Fruit fly (Drosophila melanogaster) whole organism, embryonic: ENCODE results near the gene CG2854.

Source experiments
- Ada2b ChIP-seq: fragments of 200-800 bp; sonication (Bioruptor generic); IDR thresholded peaks from 2 replicates; pipeline ENCODE4 v1.3.6; 2022; ENCODE audit warnings: missing biosample characterization, missing genetic modification characterization
- Adf1 ChIP-seq: fragments of 200-800 bp; sonication (Bioruptor generic); IDR thresholded peaks from 2 replicates; pipeline ENCODE4 v1.3.6; 2022; ENCODE audit warnings: missing biosample characterization, missing genetic modification characterization
- CG10959 ChIP-seq: fragments of 200-800 bp; sonication (Bioruptor generic); IDR thresholded peaks from 2 replicates; pipeline ENCODE4 v1.3.6; 2022; ENCODE audit warnings: missing biosample characterization, missing genetic modification characterization
- CG16813 ChIP-seq: fragments of 200-800 bp; sonication (Bioruptor generic); IDR thresholded peaks from 3 replicates; pipeline ENCODE4 v1.3.6; 2022; ENCODE audit warnings: missing biosample characterization, missing genetic modification characterization; ENCODE audit not compliant: partially characterized antibody
- CG16815 ChIP-seq: fragments of 200-800 bp; sonication (Bioruptor generic); optimal IDR thresholded peaks from 3 replicates; lab custom pipeline; 2017; ENCODE audit warnings: missing biosample characterization, mild to moderate bottlenecking, missing genetic modification characterization
- CG17359 ChIP-seq: fragments of 200-800 bp; sonication (Bioruptor generic); optimal IDR thresholded peaks from 3 replicates; lab custom pipeline; 2018; ENCODE audit warnings: missing biosample characterization, mild to moderate bottlenecking, missing genetic modification characterization, moderate library complexity
- CG30020 ChIP-seq: fragments of 200-800 bp; optimal IDR thresholded peaks from 2 replicates; lab custom pipeline; 2019; ENCODE audit warnings: missing biosample characterization, mild to moderate bottlenecking, missing genetic modification characterization, moderate library complexity
- CG31441 ChIP-seq: fragments of 200-800 bp; sonication (Bioruptor generic); IDR thresholded peaks from 2 replicates; pipeline ENCODE4 v1.3.6; 2022; ENCODE audit warnings: missing biosample characterization, missing genetic modification characterization
- CG3163 ChIP-seq: fragments of 200-800 bp; sonication (Bioruptor generic); optimal IDR thresholded peaks from 3 replicates; lab custom pipeline; 2016; ENCODE audit warnings: missing biosample characterization, missing genetic modification characterization
- CG32532 ChIP-seq: fragments of 200-800 bp; sonication (Bioruptor generic); IDR thresholded peaks from 2 replicates; pipeline ENCODE4 v1.3.6; 2022; ENCODE audit warnings: missing biosample characterization, missing genetic modification characterization
- CG3838 ChIP-seq: fragments of 200-800 bp; sonication (Bioruptor generic); optimal IDR thresholded peaks from 3 replicates; lab custom pipeline; 2016; ENCODE audit warnings: missing biosample characterization, missing genetic modification characterization
- CG43689 ChIP-seq: fragments of 200-800 bp; sonication (Bioruptor generic); IDR thresholded peaks from 2 replicates; pipeline ENCODE4 v1.3.6; 2022; ENCODE audit warnings: missing biosample characterization, missing genetic modification characterization
- CG6272 ChIP-seq: fragments of 200-800 bp; sonication (Bioruptor generic); IDR thresholded peaks from 2 replicates; pipeline ENCODE4 v1.3.6; 2022; ENCODE audit warnings: missing biosample characterization, missing genetic modification characterization
- CG6683 ChIP-seq: fragments of 200-800 bp; sonication (Bioruptor generic); optimal IDR thresholded peaks from 2 replicates; lab custom pipeline; 2017; ENCODE audit warnings: missing biosample characterization, mild to moderate bottlenecking, missing genetic modification characterization, missing genetic modification reagents
- CG7786 ChIP-seq: fragments of 200-800 bp; sonication (Bioruptor generic); optimal IDR thresholded peaks from 2 replicates; lab custom pipeline; 2016; ENCODE audit warnings: missing biosample characterization, missing genetic modification characterization
- CG8388 ChIP-seq: fragments of 200-800 bp; sonication (Bioruptor generic); optimal IDR thresholded peaks from 2 replicates; lab custom pipeline; 2019; ENCODE audit warnings: missing biosample characterization, mild to moderate bottlenecking, missing genetic modification characterization, moderate library complexity
- CG8944 ChIP-seq: fragments of 200-800 bp; sonication (Bioruptor generic); optimal IDR thresholded peaks from 3 replicates; lab custom pipeline; 2016; ENCODE audit warnings: missing biosample characterization, missing genetic modification characterization
- Fer2 ChIP-seq: fragments of 200-800 bp; sonication (Bioruptor generic); optimal IDR thresholded peaks from 2 replicates; lab custom pipeline; 2018; ENCODE audit warnings: missing biosample characterization, mild to moderate bottlenecking, missing genetic modification characterization, moderate library complexity
- Gug ChIP-seq: fragments of 200-800 bp; sonication (Bioruptor generic); IDR thresholded peaks from 4 replicates; pipeline ENCODE4 v1.3.6; 2022; ENCODE audit warnings: missing biosample characterization, missing genetic modification characterization
- Hr51 ChIP-seq, 2 experiments: fragments of 200-800 bp; sonication (Bioruptor generic); optimal IDR thresholded peaks; 2 replicates in 1 of 2; 3 replicates in 1 of 2; lab custom pipeline; 2016 to 2018; ENCODE audit warnings: missing biosample characterization in 2 of 2, missing genetic modification characterization in 2 of 2, mild to moderate bottlenecking in 1 of 2, moderate library complexity in 1 of 2
- Hr78 ChIP-seq, 2 experiments: fragments of 200-800 bp in 1 of 2; fragments of >200 bp in 1 of 2; sonication (Bioruptor generic) in 1 of 2; optimal IDR thresholded peaks; 2 replicates each; lab custom pipeline; 2017 to 2019; ENCODE audit warnings: missing biosample characterization in 2 of 2, missing genetic modification characterization in 2 of 2, mild to moderate bottlenecking in 1 of 2, moderate library complexity in 1 of 2
- Kr ChIP-seq: fragments of 200-800 bp; sonication (Bioruptor generic); optimal IDR thresholded peaks from 2 replicates; lab custom pipeline; 2017; ENCODE audit warnings: missing biosample characterization, mild to moderate bottlenecking, missing genetic modification characterization
- Nf-YC ChIP-seq: fragments of 200-800 bp; optimal IDR thresholded peaks from 3 replicates; lab custom pipeline; 2019; ENCODE audit warnings: missing biosample characterization, mild to moderate bottlenecking, missing genetic modification characterization, moderate library complexity
- Rfx ChIP-seq: fragments of 200-800 bp; sonication (Bioruptor generic); IDR thresholded peaks from 2 replicates; pipeline ENCODE4 v1.3.6; 2022; ENCODE audit warnings: missing biosample characterization, missing genetic modification characterization
- Sry-β ChIP-seq: fragments of 200-800 bp; sonication (Bioruptor generic); optimal IDR thresholded peaks from 2 replicates; lab custom pipeline; 2018; ENCODE audit warnings: missing biosample characterization, mild to moderate bottlenecking, missing genetic modification characterization, moderate library complexity
- Taf1 ChIP-seq: fragments of 200-800 bp; sonication (Bioruptor generic); IDR thresholded peaks from 2 replicates; pipeline ENCODE4 v1.3.6; 2022; ENCODE audit warnings: missing biosample characterization, missing genetic modification characterization
- Trl ChIP-seq, 3 experiments: fragments of >200 bp in 2 of 3; fragments of 200-800 bp in 1 of 3; sonication (Bioruptor generic) in 1 of 3; optimal IDR thresholded peaks; 2 replicates in 1 of 3; 3 replicates in 2 of 3; lab custom pipeline; 2016 to 2017; ENCODE audit warnings: missing biosample characterization in 1 of 3, missing genetic modification characterization in 1 of 3
- abd-A ChIP-seq: fragments of 200-800 bp; sonication (Bioruptor generic); optimal IDR thresholded peaks from 3 replicates; lab custom pipeline; 2019; ENCODE audit warnings: missing biosample characterization, mild to moderate bottlenecking, missing genetic modification characterization, moderate library complexity
- ara ChIP-seq: fragments of 200-800 bp; sonication (Bioruptor generic); IDR thresholded peaks from 2 replicates; pipeline ENCODE4 v1.3.6; 2022; ENCODE audit warnings: missing biosample characterization, missing genetic modification characterization
- bbx ChIP-seq: fragments of 200-800 bp; sonication (Bioruptor generic); IDR thresholded peaks from 2 replicates; pipeline ENCODE4 v1.3.6; 2022; ENCODE audit warnings: missing biosample characterization, missing genetic modification characterization; ENCODE audit not compliant: partially characterized antibody
- bigmax ChIP-seq: fragments of 200-800 bp; sonication (Bioruptor generic); optimal IDR thresholded peaks from 2 replicates; lab custom pipeline; 2018; ENCODE audit warnings: missing biosample characterization, mild to moderate bottlenecking, missing genetic modification characterization
- crc ChIP-seq: fragments of 200-800 bp; sonication (Bioruptor generic); optimal IDR thresholded peaks from 2 replicates; lab custom pipeline; 2016; ENCODE audit warnings: missing biosample characterization, missing genetic modification characterization
- emc ChIP-seq: fragments of 200-800 bp; sonication (Bioruptor generic); optimal IDR thresholded peaks from 2 replicates; lab custom pipeline; 2016; ENCODE audit warnings: missing biosample characterization, missing genetic modification characterization
- exex ChIP-seq: fragments of 200-800 bp; sonication (Bioruptor generic); optimal IDR thresholded peaks from 4 replicates; lab custom pipeline; 2018; ENCODE audit warnings: missing biosample characterization, mild to moderate bottlenecking, missing genetic modification characterization, moderate library complexity
- eyg ChIP-seq: fragments of 200-800 bp; sonication (Bioruptor generic); optimal IDR thresholded peaks from 3 replicates; lab custom pipeline; 2016; ENCODE audit warnings: missing biosample characterization, missing genetic modification characterization
- fd64A ChIP-seq: fragments of 200-800 bp; sonication (Bioruptor generic); optimal IDR thresholded peaks from 3 replicates; lab custom pipeline; 2018; ENCODE audit warnings: missing biosample characterization, mild to moderate bottlenecking, missing genetic modification characterization
- gsb ChIP-seq: fragments of 200-800 bp; sonication (Bioruptor generic); IDR thresholded peaks from 2 replicates; pipeline ENCODE4 v1.3.6; 2022; ENCODE audit warnings: missing biosample characterization, missing genetic modification characterization
- hkb ChIP-seq, 2 experiments: fragments of 200-800 bp in 1 of 2; fragments of >200 bp in 1 of 2; sonication (Bioruptor generic) in 1 of 2; IDR thresholded peaks in 1 of 2; optimal IDR thresholded peaks in 1 of 2; 2 replicates each; pipeline versions ENCODE4 v1.3.6 to Lab custom; 2017 to 2022; ENCODE audit warnings: missing biosample characterization in 1 of 2, missing genetic modification characterization in 1 of 2
- kah ChIP-seq: fragments of 200-800 bp; sonication (Bioruptor generic); optimal IDR thresholded peaks from 2 replicates; lab custom pipeline; 2018; ENCODE audit warnings: missing biosample characterization, mild to moderate bottlenecking, missing genetic modification characterization
- pan ChIP-seq, 4 experiments: fragments of >200 bp in 3 of 4; fragments of 200-800 bp in 1 of 4; sonication (Bioruptor generic) in 1 of 4; optimal IDR thresholded peaks in 3 of 4; IDR thresholded peaks in 1 of 4; 2 replicates each; pipeline versions ENCODE4 v1.3.6 to Lab custom; 2017 to 2022; ENCODE audit warnings: missing biosample characterization in 2 of 4, missing genetic modification characterization in 2 of 4, mixed read lengths in 1 of 4
- pho ChIP-seq: fragments of 200-800 bp; sonication (Bioruptor generic); optimal IDR thresholded peaks from 2 replicates; lab custom pipeline; 2016; ENCODE audit warnings: missing biosample characterization, missing genetic modification characterization
- scrt ChIP-seq: fragments of 200-800 bp; sonication (Bioruptor generic); optimal IDR thresholded peaks from 2 replicates; lab custom pipeline; 2018; ENCODE audit warnings: missing biosample characterization, mild to moderate bottlenecking, missing genetic modification characterization, moderate library complexity
- seq ChIP-seq: fragments of 200-800 bp; sonication (Bioruptor generic); IDR thresholded peaks from 2 replicates; pipeline ENCODE4 v1.3.6; 2022; ENCODE audit warnings: missing biosample characterization, missing genetic modification characterization
- slbo ChIP-seq: fragments of 200-800 bp; sonication (Bioruptor generic); IDR thresholded peaks from 2 replicates; pipeline ENCODE4 v1.3.6; 2022; ENCODE audit warnings: missing biosample characterization, missing genetic modification characterization
- slou ChIP-seq: fragments of 200-800 bp; sonication (Bioruptor generic); optimal IDR thresholded peaks from 3 replicates; lab custom pipeline; 2016; ENCODE audit warnings: missing biosample characterization, missing genetic modification characterization
- tap ChIP-seq: fragments of 200-800 bp; optimal IDR thresholded peaks from 3 replicates; lab custom pipeline; 2019; ENCODE audit warnings: missing biosample characterization, mild to moderate bottlenecking, missing genetic modification characterization, moderate library complexity
- tin ChIP-seq: fragments of 200-800 bp; sonication (Bioruptor generic); optimal IDR thresholded peaks from 3 replicates; lab custom pipeline; 2016; ENCODE audit warnings: missing biosample characterization, missing genetic modification characterization
- trem ChIP-seq: fragments of 200-800 bp; optimal IDR thresholded peaks from 3 replicates; lab custom pipeline; 2019; ENCODE audit warnings: missing biosample characterization, mild to moderate bottlenecking, missing genetic modification characterization, moderate library complexity
- zen ChIP-seq: fragments of 200-800 bp; sonication (Bioruptor generic); optimal IDR thresholded peaks from 3 replicates; lab custom pipeline; 2018; ENCODE audit warnings: missing biosample characterization, mild to moderate bottlenecking, missing genetic modification characterization, moderate library complexity

The CG2854 gene

DNA sequence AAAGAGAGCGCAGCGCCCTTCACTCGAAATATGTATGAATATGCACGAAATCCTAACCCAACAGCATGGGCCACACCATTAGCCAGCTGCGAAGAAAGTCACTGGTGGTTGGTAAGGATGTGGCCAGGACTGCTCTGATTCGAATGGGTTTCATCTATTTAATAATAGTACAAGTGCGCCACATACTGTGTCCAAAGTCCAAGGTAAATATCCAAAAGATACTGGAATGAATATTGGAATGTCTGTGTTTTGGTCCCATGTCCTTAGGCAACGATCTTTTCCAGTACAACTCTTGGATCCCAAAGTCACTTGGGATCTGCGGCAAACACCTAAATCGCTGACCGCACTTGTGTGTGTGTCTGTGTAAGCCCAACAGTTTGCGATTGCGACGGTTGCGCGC is 20.6 kb upstream of the CG2854 start (continued):
- TF ChIP-seq Hr78 (GFP tag; optimal IDR thresholded peaks at IDR 0.05; lab: Kevin White, UChicago), result no peak
- TF ChIP-seq bigmax (GFP tag; lab: Kevin White, UChicago), result no peak
- no peak for TF ChIP-seq fd64A
- TF ChIP-seq eyg (GFP tag; lab: Kevin White, UChicago), result peak; percentile 31
- TF ChIP-seq pho (GFP tag; lab: Kevin White, UChicago), result peak; percentile 35
- no peak for TF ChIP-seq CG3838 (GFP tag; lab: Kevin White, UChicago)
- TF ChIP-seq Nf-YC, result no peak
- no peak for TF ChIP-seq CG6683 (GFP tag; lab: Kevin White, UChicago)
- TF ChIP-seq Sry-β (GFP tag; lab: Kevin White, UChicago), result no peak
- no peak for TF ChIP-seq pan (optimal IDR thresholded peaks at IDR 0.05; lab: Kevin White, UChicago)
- TF ChIP-seq pan (GFP tag; optimal IDR thresholded peaks at IDR 0.05 in 1 of 2, IDR thresholded peaks at IDR 0.05 in 1 of 2), result peak in 1 of 2 experiments; percentile 76
- TF ChIP-seq CG17359, result peak; percentile 70
- TF ChIP-seq Kr (GFP tag; lab: Kevin White, UChicago), result no peak
- peak; percentile 38 for TF ChIP-seq CG8388 (GFP tag; lab: Kevin White, UChicago)
- peak; percentile 66 for TF ChIP-seq seq (GFP tag; lab: Robert Waterston, UW)
- peak; percentile 23 for TF ChIP-seq tin
- no peak; the same call in 3 of the 4 replicates for TF ChIP-seq Gug (GFP tag; lab: Robert Waterston, UW)
- TF ChIP-seq gsb (GFP tag; lab: Robert Waterston, UW), result peak; percentile 43; the same call in 1 of the 2 replicates
- TF ChIP-seq CG31441 (GFP tag; lab: Robert Waterston, UW), result peak; percentile 70
- peak; percentile 56 for TF ChIP-seq ara (GFP tag; lab: Robert Waterston, UW)
- TF ChIP-seq tap (tag; lab: Kevin White, UChicago), result peak; percentile 40
- TF ChIP-seq abd-A, result no peak
- TF ChIP-seq CG16815 (GFP tag; lab: Kevin White, UChicago), result no peak
- no peak for TF ChIP-seq CG43689 (GFP tag; lab: Robert Waterston, UW)
- peak; percentile 45 for TF ChIP-seq CG3163 (GFP tag; lab: Kevin White, UChicago)
- TF ChIP-seq exex (tag; lab: Kevin White, UChicago), result no peak
- no peak for TF ChIP-seq kah (GFP tag; lab: Kevin White, UChicago)
- TF ChIP-seq CG30020 (tag; lab: Kevin White, UChicago), result no peak
- TF ChIP-seq zen (tag; lab: Kevin White, UChicago), result peak; percentile 33
- no peak for TF ChIP-seq trem
- peak; percentile 2 for TF ChIP-seq scrt (GFP tag; lab: Kevin White, UChicago)
- TF ChIP-seq Hr51 (GFP tag; optimal IDR thresholded peaks at IDR 0.05; lab: Kevin White, UChicago), result peak; percentile 25 to 88
- TF ChIP-seq slbo, result peak; percentile 56
- TF ChIP-seq CG6272, result no peak
- TF ChIP-seq Fer2 (tag; lab: Kevin White, UChicago), result no peak
- TF ChIP-seq crc (GFP tag; lab: Kevin White, UChicago), result peak; percentile 42
- TF ChIP-seq Rfx, result 0 out of 2 replicates have a peak, but pooled peaks have one; percentile 19
- TF ChIP-seq emc (GFP tag; lab: Kevin White, UChicago), result no peak
- TF ChIP-seq Adf1 (GFP tag; lab: Robert Waterston, UW), result no peak
- TF ChIP-seq CG10959 (GFP tag; lab: Robert Waterston, UW), result no peak
- TF ChIP-seq CG7786, result peak; percentile 37
- peak; percentile 15; the same call in 1 of the 2 replicates for TF ChIP-seq CG32532
- TF ChIP-seq hkb (optimal IDR thresholded peaks at IDR 0.05; lab: Kevin White, UChicago), result no peak
- TF ChIP-seq hkb (GFP tag; IDR thresholded peaks at IDR 0.05; lab: Robert Waterston, UW), result peak; percentile 71
- TF ChIP-seq CG16813 (GFP tag; lab: Robert Waterston, UW), result no peak
- peak; percentile 37 for TF ChIP-seq CG8944 (GFP tag; lab: Kevin White, UChicago)
- 0 out of 2 replicates have a peak, but pooled peaks have one; percentile 34 for TF ChIP-seq Taf1 (GFP tag; lab: Robert Waterston, UW)
- no peak for TF ChIP-seq Trl (optimal IDR thresholded peaks at IDR 0.05; lab: Kevin White, UChicago)
- TF ChIP-seq Trl (GFP tag; optimal IDR thresholded peaks at IDR 0.05; lab: Kevin White, UChicago), result no peak
- TF ChIP-seq bbx (GFP tag; lab: Robert Waterston, UW), result no peak
- no peak for TF ChIP-seq slou
- peak; percentile 64 for TF ChIP-seq Ada2b (GFP tag; lab: Robert Waterston, UW)
